Fruit fly (Drosophila melanogaster): Measurements from ENCODE around the gene CG10947.

DNA sequence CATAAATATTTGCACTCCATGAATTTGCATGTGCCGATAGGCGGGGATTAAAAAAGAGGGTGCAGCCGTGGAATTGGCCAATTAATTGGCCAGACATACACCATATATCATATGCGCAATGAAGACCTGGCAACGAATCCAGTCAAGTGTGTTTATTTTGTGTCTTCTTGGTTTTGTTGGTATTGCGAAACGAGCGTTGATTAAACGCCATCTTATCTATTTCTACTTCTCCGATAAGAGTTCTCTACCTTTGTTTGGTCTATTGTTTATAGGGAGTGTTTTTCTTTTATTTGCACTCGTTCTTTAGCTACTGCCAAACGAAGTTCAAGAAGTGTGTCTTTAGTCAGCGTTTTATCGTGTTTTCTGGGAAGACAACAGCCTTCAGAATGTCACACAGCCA, 76.8 kb downstream of the CG10947 start:
- TF ChIP-seq bab1 (GFP tag; optimal IDR thresholded peaks at IDR 0.05) (no peak), CG7045 (GFP tag; optimal IDR thresholded peaks at IDR 0.05) (no peak), CG12768 (GFP tag; optimal IDR thresholded peaks at IDR 0.05) (no peak), CG11617 (GFP tag; optimal IDR thresholded peaks at IDR 0.05) (no peak), Clk (GFP tag; optimal IDR thresholded peaks at IDR 0.05) (no peak), pad (GFP tag; optimal IDR thresholded peaks at IDR 0.05) (no peak), Crg-1 (GFP tag; optimal IDR thresholded peaks at IDR 0.05) (no peak), CG33017 (tag; optimal IDR thresholded peaks at IDR 0.05) (no peak), cnc (optimal IDR thresholded peaks at IDR 0.05) (no peak), CG7101 (tag; optimal IDR thresholded peaks at IDR 0.05) (no peak), Mnt (GFP tag; optimal IDR thresholded peaks at IDR 0.05) (no peak), CG1620 (GFP tag; optimal IDR thresholded peaks at IDR 0.05) (no peak), kay (GFP tag; ENCODE audit: borderline replicate concordance) (no peak), cic (GFP tag; optimal IDR thresholded peaks at IDR 0.05) (peak; percentile 60)
